Worm (Caenorhabditis elegans) whole organism, L2 larva: Measurements from ENCODE around the gene M60.4.

Source experiments
- ama-1 ChIP-seq: fragments of 150-350 bp; optimal IDR thresholded peaks from 2 replicates; lab custom pipeline; 2018; ENCODE audit warnings: inconsistent platforms
- ceh-16 ChIP-seq: fragments of 150-350 bp; optimal IDR thresholded peaks from 2 replicates; lab custom pipeline; 2014; ENCODE audit warnings: missing biosample characterization, missing genetic modification characterization
- egl-27 ChIP-seq: sonication (generic microtip); optimal IDR thresholded peaks from 3 replicates; lab custom pipeline; 2017; ENCODE audit warnings: missing biosample characterization, missing genetic modification reagents, missing genetic modification characterization
- lin-11 ChIP-seq: fragments of 150-350 bp; sonication (generic microtip); optimal IDR thresholded peaks from 2 replicates; lab custom pipeline; 2014; ENCODE audit warnings: missing biosample characterization, missing genetic modification characterization, inconsistent platforms, mixed read lengths
- lin-39 ChIP-seq: fragments of 150-350 bp; optimal IDR thresholded peaks from 2 replicates; lab custom pipeline; 2014; ENCODE audit warnings: missing biosample characterization, missing genetic modification reagents, missing genetic modification characterization
- nhr-11 ChIP-seq: fragments of 150-350 bp; optimal IDR thresholded peaks from 2 replicates; lab custom pipeline; 2014; ENCODE audit warnings: missing biosample characterization, missing genetic modification characterization
- nhr-12 ChIP-seq: fragments of 150-350 bp; optimal IDR thresholded peaks from 2 replicates; lab custom pipeline; 2014; ENCODE audit warnings: missing biosample characterization, missing genetic modification characterization
- nhr-25 ChIP-seq: fragments of 150-350 bp; sonication (generic microtip); optimal IDR thresholded peaks from 3 replicates; lab custom pipeline; 2014; ENCODE audit warnings: missing biosample characterization, missing genetic modification characterization
- nhr-77 ChIP-seq: fragments of 150-350 bp; optimal IDR thresholded peaks from 2 replicates; lab custom pipeline; 2014; ENCODE audit warnings: missing biosample characterization, missing genetic modification characterization
- unc-62 ChIP-seq: fragments of 150-350 bp; optimal IDR thresholded peaks from 2 replicates; lab custom pipeline; 2014; ENCODE audit warnings: missing biosample characterization, missing genetic modification reagents, missing genetic modification characterization
- zag-1 ChIP-seq: fragments of 150-350 bp; optimal IDR thresholded peaks from 2 replicates; lab custom pipeline; 2014; ENCODE audit warnings: missing biosample characterization, missing genetic modification characterization

DNA sequence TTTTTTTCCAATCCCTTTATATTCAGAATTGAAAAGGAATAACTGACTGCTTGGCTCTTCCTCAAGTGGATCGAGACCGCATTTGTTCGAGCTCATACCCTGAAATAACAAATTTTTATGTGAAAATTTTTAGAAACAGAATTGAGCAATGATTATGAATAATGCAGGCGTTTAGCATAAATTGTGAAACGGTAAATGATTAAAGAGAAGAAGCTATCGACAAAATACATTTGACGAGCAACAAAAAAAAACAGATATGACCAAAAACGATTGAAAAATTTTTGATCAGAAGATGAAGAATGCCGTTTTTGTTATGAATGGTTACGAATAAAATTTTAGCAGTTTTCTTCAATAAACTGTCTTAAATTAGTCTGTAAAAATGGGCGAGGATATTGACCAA, 32.4 kb downstream of the M60.4 start, which contains the start of gene C17H11.6:
- TF ChIP-seq ceh-16 (tag; lab: Kevin White, UChicago): no peak
- TF ChIP-seq nhr-12 (tag; lab: Kevin White, UChicago): no peak
- no peak for TF ChIP-seq ama-1 (lab: Kevin White, UChicago)
- no peak for TF ChIP-seq nhr-25
- TF ChIP-seq zag-1 (tag; lab: Kevin White, UChicago): no peak
- TF ChIP-seq egl-27: no peak
- TF ChIP-seq lin-39: no peak
- TF ChIP-seq nhr-77 (tag; lab: Kevin White, UChicago): no peak
- no peak for TF ChIP-seq nhr-11 (tag; lab: Kevin White, UChicago)
- no peak for TF ChIP-seq unc-62 (GFP tag; lab: Kevin White, UChicago)
- no peak for TF ChIP-seq lin-11 (tag; lab: Kevin White, UChicago)
